Fruit fly (Drosophila melanogaster) whole organism: ENCODE measurements around the gene CG31955.

ENCODE experiments used
- CG8478 ChIP-seq: fragments of >200 bp; optimal IDR thresholded peaks from 2 replicates; lab custom pipeline; 2018; ENCODE audit warnings: inconsistent platforms
- Dll ChIP-seq: fragments of >200 bp; optimal IDR thresholded peaks from 2 replicates; lab custom pipeline; 2017
- EcR ChIP-seq, 2 experiments: fragments of >200 bp; optimal IDR thresholded peaks; 2 replicates each; lab custom pipeline; 2017; ENCODE audit warnings: missing biosample characterization in 2 of 2, missing genetic modification characterization in 2 of 2, missing genetic modification reagents in 2 of 2
- pan ChIP-seq: fragments of >200 bp; optimal IDR thresholded peaks from 2 replicates; lab custom pipeline; 2017
- psq ChIP-seq: fragments of >200 bp; optimal IDR thresholded peaks from 2 replicates; lab custom pipeline; 2017
- usp ChIP-seq: fragments of >200 bp; optimal IDR thresholded peaks from 2 replicates; lab custom pipeline; 2017; ENCODE audit warnings: missing biosample characterization, missing genetic modification characterization, mixed read lengths

DNA sequence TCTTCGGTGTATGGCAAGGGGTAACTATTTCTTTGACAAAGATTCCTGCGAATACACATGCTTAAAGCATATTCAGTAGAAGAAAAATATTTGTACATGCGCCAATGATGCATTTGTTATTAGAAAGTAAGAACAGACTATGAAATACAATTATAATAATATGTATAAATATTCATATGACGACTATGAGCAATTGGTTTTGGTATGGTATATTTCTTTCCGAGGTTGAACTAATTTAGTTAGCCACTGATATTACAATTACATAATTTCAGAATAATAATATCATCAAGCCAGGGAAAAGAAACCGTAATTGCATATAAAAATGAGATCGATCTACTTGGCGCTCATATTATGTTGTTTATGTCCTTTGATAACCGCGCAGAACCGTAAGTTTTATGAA lies 11.4 kb downstream of the CG31955 start, which contains the start of gene CG43145:
- TF ChIP-seq psq (lab: Kevin White, UChicago) (no peak), usp (no peak), EcR (GFP tag; optimal IDR thresholded peaks at IDR 0.05; lab: Kevin White, UChicago) (no peak), Dll (lab: Kevin White, UChicago) (no peak), CG8478 (lab: Kevin White, UChicago) (no peak), pan (lab: Kevin White, UChicago) (no peak)
